Fruit fly (Drosophila melanogaster): Measurements from ENCODE around the gene CG4199.
A peak's percentile ranks its signal among the peaks of the same experiment; 100 is the strongest.

The CG4199 gene

DNA sequence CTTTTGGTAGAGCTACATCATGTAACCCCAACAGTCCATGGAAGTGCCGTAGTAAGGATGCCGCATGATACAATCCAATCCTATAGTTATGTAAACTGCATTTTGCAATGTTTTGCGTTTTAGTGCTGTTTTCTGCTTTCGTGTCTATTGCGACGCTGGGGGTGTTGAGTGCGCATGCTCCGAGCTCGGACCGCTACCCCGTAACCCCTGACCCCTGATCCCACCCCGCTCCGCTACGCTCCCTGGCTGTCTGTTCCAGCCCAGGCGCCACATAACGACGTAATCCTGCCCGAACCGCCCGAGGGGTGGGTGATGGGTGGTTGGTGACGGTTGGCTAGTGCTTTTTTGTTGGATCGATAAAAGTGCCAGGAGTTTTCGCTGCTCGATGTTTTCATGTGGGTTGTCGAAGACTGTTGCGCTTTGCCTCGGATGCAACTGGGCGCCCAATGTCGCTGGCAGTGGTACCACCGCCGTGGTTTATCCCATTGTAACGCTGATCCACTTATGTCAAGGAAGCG is 8.6 kb upstream of the CG4199 start:
- TF ChIP-seq CG6254 (GFP tag; optimal IDR thresholded peaks at IDR 0.05) (no peak), CG9876 (GFP tag; optimal IDR thresholded peaks at IDR 0.05) (no peak), bowl (GFP tag; IDR thresholded peaks at IDR 0.05) (no peak), Med (GFP tag) (peak; percentile 12), ewg (GFP tag; optimal IDR thresholded peaks at IDR 0.05) (peak; percentile 68), Adf1 (GFP tag; IDR thresholded peaks at IDR 0.05) (peak; percentile 9; the same call in 1 of the 2 replicates), Deaf1 (tag; optimal IDR thresholded peaks at IDR 0.05) (peak; percentile 23), crol (GFP tag; IDR thresholded peaks at IDR 0.05) (peak; percentile 70), abd-A (tag; optimal IDR thresholded peaks at IDR 0.05) (peak; percentile 59), sob (GFP tag; IDR thresholded peaks at IDR 0.05) (no peak), emc (GFP tag; optimal IDR thresholded peaks at IDR 0.05) (no peak), CG34422 (GFP tag; IDR thresholded peaks at IDR 0.05) (0 out of 3 replicates have a peak, but pooled peaks have one; percentile 12), onecut (GFP tag; IDR thresholded peaks at IDR 0.05) (peak; percentile 95), CG33213 (GFP tag; optimal IDR thresholded peaks at IDR 0.05) (no peak), scrt (GFP tag; optimal IDR thresholded peaks at IDR 0.05) (peak; percentile 63), nerfin-1 (tag; optimal IDR thresholded peaks at IDR 0.05) (peak; percentile 44), CG17361 (GFP tag; IDR thresholded peaks at IDR 0.05) (no peak)

DNA sequence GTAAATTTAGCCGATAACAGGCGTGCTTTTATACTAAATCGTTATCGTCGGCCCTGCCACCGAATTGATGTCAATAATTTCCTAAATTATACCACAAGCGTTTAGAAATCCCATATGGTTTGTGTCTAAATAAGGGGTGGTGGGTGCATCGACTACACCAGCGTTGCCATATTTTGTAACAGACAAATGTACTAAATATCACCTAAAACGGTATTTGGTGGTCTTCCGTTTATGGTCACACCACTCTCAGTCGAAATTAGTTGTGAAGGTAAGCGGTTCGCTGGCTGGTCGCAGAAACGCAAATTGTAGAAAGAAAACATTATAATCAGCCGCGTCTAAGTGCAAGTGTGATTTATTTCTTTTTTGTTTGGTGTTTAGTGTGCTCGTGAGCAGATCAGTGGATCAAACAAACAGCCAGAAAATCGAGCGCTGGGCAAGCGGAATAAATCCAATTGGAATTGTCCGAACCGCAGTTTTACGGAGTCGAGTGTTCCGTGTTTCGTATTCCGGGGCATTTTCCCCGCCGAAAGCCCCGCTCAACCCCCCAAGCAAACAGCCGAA is 7.2 kb upstream of the CG4199 start, which contains the start of the genes CG16903 and Unc-76:
Gene CG16903 (minus strand): TSS at position 39 of the 561 bp plus-strand sequence.
Gene Unc-76 (plus strand): TSS at position 244 of the 561 bp plus-strand sequence.
- no peak for TF ChIP-seq CG13123 (GFP tag; optimal IDR thresholded peaks at IDR 0.05)
- peak; percentile 78 for TF ChIP-seq CG12769 (tag; optimal IDR thresholded peaks at IDR 0.05)
- TF ChIP-seq H15 (GFP tag; IDR thresholded peaks at IDR 0.05): no peak
- TF ChIP-seq dmrt99B (tag; optimal IDR thresholded peaks at IDR 0.05): peak; percentile 7
- 0 out of 2 replicates have a peak, but pooled peaks have one; percentile 17 for TF ChIP-seq rib (GFP tag; IDR thresholded peaks at IDR 0.05)
- TF ChIP-seq CG4282 (GFP tag; optimal IDR thresholded peaks at IDR 0.05): peak; percentile 40
- peak; percentile 59 for TF ChIP-seq PHDP (tag; optimal IDR thresholded peaks at IDR 0.05)
- peak; percentile 60 for TF ChIP-seq wek (GFP tag; optimal IDR thresholded peaks at IDR 0.05)
- peak; percentile 92 for TF ChIP-seq CG1603 (tag; optimal IDR thresholded peaks at IDR 0.05)
- TF ChIP-seq onecut (GFP tag; IDR thresholded peaks at IDR 0.05): peak; percentile 16; the same call in 1 of the 2 replicates
- peak; percentile 72 for TF ChIP-seq CG2712 (tag; optimal IDR thresholded peaks at IDR 0.05)
- TF ChIP-seq crp (GFP tag; optimal IDR thresholded peaks at IDR 0.05): peak in 1 of 2 experiments; percentile 32
- no peak for TF ChIP-seq CG17568 (GFP tag; optimal IDR thresholded peaks at IDR 0.05)
- peak; percentile 7 for TF ChIP-seq CG6254 (GFP tag; optimal IDR thresholded peaks at IDR 0.05)
- TF ChIP-seq CG31365 (tag; optimal IDR thresholded peaks at IDR 0.05): peak; percentile 37
- peak; percentile 94 for TF ChIP-seq trem (tag; optimal IDR thresholded peaks at IDR 0.05)
- peak; percentile 18 for TF ChIP-seq ewg (GFP tag; optimal IDR thresholded peaks at IDR 0.05)
- TF ChIP-seq CG3065 (GFP tag; optimal IDR thresholded peaks at IDR 0.05): peak; percentile 2
- TF ChIP-seq CG10267 (tag; optimal IDR thresholded peaks at IDR 0.05): peak; percentile 81
- peak; percentile 36 for TF ChIP-seq Elba2 (GFP tag; optimal IDR thresholded peaks at IDR 0.05)
- peak; percentile 52 for TF ChIP-seq CG13775 (GFP tag; optimal IDR thresholded peaks at IDR 0.05)
- TF ChIP-seq phol (tag; optimal IDR thresholded peaks at IDR 0.05): peak; percentile 71
- TF ChIP-seq CG11504 (tag; optimal IDR thresholded peaks at IDR 0.05): peak; percentile 57
- peak; percentile 42 for TF ChIP-seq CTCF (GFP tag; optimal IDR thresholded peaks at IDR 0.05)
- TF ChIP-seq BEAF-32 (GFP tag; optimal IDR thresholded peaks at IDR 0.05): peak; percentile 65
- TF ChIP-seq seq (GFP tag; IDR thresholded peaks at IDR 0.05): peak; percentile 62; the same call in 1 of the 2 replicates
- peak; percentile 82 for TF ChIP-seq Myb (GFP tag; optimal IDR thresholded peaks at IDR 0.05)
- peak; percentile 27 for TF ChIP-seq Nf-YB (GFP tag; optimal IDR thresholded peaks at IDR 0.05)
- TF ChIP-seq Scr (GFP tag; IDR thresholded peaks at IDR 0.05; ENCODE audit: partially characterized antibody): peak; percentile 39
- no peak for TF ChIP-seq Atf3 (GFP tag; optimal IDR thresholded peaks at IDR 0.05)
- TF ChIP-seq CG13424 (tag; optimal IDR thresholded peaks at IDR 0.05): peak; percentile 33
- TF ChIP-seq CoRest (tag; optimal IDR thresholded peaks at IDR 0.05): peak; percentile 46
- TF ChIP-seq MBD-R2 (GFP tag; IDR thresholded peaks at IDR 0.05): peak; percentile 86
- peak; percentile 70 for TF ChIP-seq gro (GFP tag; optimal IDR thresholded peaks at IDR 0.05)
- TF ChIP-seq abd-A (tag; optimal IDR thresholded peaks at IDR 0.05): peak; percentile 71

All from whole organism, embryonic.